Worm (Caenorhabditis elegans): Measurements from ENCODE around the gene srd-55.

DNA sequence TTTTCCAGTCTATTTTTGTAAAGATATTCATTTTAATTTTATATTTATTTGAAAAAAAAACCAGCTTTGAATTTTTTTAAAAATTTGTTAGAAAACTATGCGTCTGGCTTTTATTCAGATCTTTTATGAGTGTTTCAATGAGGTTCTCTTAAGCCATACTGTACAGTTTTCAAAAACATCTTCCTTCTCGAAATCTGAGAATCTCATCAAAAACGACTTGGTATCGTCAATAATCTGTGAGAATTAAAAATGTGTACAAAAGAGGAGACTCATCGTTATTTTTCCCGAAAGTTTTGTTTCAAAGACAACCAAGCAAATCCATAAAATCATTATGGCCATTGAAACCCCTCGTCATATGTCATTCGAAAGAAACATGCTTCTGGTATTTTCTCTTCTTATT is 50.9 kb downstream of the srd-55 start, which contains the start of gene D1022.2:
- TF ChIP-seq fos-1 (tag; optimal IDR thresholded peaks at IDR 0.05) = no peak
- no peak for TF ChIP-seq elt-3 (tag; optimal IDR thresholded peaks at IDR 0.05)
- TF ChIP-seq nhr-129 (tag; optimal IDR thresholded peaks at IDR 0.05) = no peak
- no peak for TF ChIP-seq unc-62 (GFP tag; optimal IDR thresholded peaks at IDR 0.05)
- no peak for TF ChIP-seq nhr-6 (tag; optimal IDR thresholded peaks at IDR 0.05)
- no peak for TF ChIP-seq mdl-1 (tag; optimal IDR thresholded peaks at IDR 0.05)
- no peak for TF ChIP-seq ama-1 (optimal IDR thresholded peaks at IDR 0.05)

Data from whole organism, L2 larva.